Fruit fly (Drosophila melanogaster): ENCODE results near the gene CG10383.
A peak's percentile ranks its signal among the peaks of the same experiment; 100 is the strongest.

Gene CG10383

DNA sequence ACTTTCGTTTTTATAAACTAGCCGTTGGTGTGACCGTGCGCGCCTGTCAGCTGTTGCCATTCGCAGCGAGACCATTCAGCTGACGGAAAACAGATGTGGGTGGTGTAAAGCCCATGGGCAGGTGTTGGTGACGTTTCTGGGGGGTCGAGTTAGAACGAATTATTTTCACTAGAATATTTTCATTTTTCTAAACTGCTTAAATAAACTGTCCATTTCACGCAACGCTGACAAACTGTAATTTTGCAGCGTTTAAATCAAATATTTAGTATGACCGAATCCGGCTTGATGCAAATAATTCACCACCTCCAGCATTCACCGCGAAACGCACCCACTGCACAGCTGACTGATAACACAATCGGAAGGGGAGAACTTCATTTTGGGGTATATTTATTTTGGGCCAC is at the start of gene CG10383, which contains the start of gene CG10338:
Gene CG10383 (minus strand): TSS at position 199 of the 401 bp plus-strand sequence.
Gene CG10338 (plus strand): TSS at position 261 of the 401 bp plus-strand sequence.
- TF ChIP-seq CG8478 (optimal IDR thresholded peaks at IDR 0.05) (no peak), CTCF (optimal IDR thresholded peaks at IDR 0.05) (no peak)

DNA sequence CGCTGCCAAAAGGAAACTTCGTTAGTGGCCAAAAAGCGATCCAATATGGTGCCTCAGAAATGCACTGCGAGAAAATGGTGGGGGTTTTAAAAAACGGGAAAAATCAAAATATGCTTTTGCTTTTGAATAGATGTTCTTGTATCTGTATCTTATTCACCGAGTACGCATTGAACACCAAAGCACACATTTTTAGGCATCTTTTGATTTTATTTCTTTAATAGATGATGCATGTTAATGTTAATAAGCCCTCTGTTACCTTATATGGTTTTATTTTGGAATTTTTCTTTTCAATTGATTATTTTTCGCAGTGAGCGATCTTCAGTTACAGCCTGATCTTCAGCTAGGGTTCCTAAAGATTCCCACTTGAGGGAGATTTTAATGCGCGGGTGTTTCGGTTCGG is 48.5 kb upstream of the CG10383 start:
- TF ChIP-seq CG8478 (optimal IDR thresholded peaks at IDR 0.05) (no peak), CTCF (optimal IDR thresholded peaks at IDR 0.05) (no peak)

DNA sequence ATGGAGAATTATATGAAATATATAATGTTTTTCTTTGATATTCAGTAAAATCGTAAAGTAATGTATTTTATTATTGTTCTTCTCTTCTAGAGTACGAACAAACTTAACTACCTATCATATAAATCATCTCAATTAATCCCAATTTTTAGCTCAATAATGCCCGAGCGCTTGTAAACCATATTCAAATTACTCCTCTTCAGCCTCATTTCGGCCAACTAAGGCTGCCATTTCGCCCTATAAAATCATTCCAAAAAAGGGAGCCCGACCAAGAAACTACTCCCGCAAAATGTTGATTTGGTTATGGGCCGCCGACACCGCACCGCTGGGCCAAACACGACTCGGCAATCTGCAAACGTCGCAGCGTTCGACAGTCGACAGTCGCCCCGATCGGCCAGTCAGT is 47.3 kb upstream of the CG10383 start:
- TF ChIP-seq CG8478 (optimal IDR thresholded peaks at IDR 0.05) (no peak), CTCF (optimal IDR thresholded peaks at IDR 0.05) (no peak)

DNA sequence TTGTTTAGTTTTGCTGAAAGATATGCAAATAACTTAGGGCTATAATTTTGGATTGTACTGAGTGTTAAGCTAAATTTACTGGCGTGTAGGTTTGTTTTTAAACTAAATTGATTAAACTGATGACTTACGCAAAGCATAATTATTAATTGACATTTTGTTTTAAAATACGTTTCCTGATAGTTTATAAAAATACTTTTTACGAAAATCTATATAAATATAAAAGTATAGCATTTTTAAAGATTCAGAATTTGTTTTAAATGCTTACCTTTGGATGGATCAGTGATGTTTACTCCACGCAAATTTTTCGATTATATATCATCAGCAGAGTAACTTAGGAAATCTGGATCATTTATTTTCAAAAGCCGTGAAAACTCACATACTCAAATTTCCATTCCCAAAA is 44.6 kb upstream of the CG10383 start, which contains the start of the genes CG42752 and CG15167:
Gene CG42752 (minus strand): TSS at position 101 of the 400 bp plus-strand sequence.
Gene CG15167 (plus strand): TSS at position 349 of the 400 bp plus-strand sequence.
- no peak for TF ChIP-seq CTCF (optimal IDR thresholded peaks at IDR 0.05)
- no peak for TF ChIP-seq CG8478 (optimal IDR thresholded peaks at IDR 0.05)

DNA sequence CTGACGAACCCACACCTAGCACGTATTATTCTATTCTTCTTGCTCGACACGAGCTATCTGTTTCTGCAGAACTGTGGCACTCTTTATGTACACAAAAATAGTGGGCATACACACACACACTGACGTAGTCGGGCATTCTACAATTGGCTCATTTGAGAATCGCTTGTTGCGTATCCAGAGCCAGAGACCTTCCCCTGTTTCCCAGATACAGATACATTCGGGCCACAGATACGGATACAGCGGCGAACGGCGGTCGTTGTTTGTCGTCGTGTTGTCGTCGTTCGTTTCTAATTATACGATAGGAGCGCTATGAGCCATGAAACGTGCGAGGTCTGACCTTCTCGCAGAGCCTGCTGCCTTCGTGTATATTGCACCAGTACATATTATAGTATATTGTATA is 41.8 kb upstream of the CG10383 start:
- TF ChIP-seq CTCF (optimal IDR thresholded peaks at IDR 0.05): no peak
- TF ChIP-seq CG8478 (optimal IDR thresholded peaks at IDR 0.05): no peak

DNA sequence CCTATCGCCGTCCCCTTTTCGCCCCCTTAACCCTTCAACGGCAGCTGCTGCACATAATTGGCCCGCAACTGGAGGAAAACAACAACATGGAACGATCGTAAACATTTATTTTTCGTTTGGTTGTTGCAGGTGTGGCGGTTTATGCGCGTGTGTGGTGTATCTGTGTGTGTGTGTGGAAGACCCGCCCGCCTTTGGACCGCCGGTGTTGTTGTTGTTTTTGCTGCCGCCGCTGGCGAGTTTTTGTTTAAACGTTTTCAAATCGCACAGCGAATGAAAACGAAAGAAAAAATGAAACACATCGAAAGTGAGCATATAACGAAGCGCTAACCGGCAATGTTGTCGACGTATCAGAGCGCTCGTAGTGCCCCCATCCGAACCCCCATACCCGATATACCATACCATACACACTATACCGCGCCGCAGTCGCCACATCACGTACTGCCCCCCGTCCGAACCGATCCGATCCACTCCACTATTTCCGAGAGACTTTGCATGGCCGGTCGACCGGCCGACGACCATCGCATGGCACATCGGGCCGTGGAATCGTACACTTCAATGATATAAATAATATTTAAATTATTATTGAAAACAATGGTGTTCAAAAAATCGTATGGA is 40.3 kb upstream of the CG10383 start:
- TF ChIP-seq CTCF (optimal IDR thresholded peaks at IDR 0.05) (no peak), CG8478 (optimal IDR thresholded peaks at IDR 0.05) (no peak)

DNA sequence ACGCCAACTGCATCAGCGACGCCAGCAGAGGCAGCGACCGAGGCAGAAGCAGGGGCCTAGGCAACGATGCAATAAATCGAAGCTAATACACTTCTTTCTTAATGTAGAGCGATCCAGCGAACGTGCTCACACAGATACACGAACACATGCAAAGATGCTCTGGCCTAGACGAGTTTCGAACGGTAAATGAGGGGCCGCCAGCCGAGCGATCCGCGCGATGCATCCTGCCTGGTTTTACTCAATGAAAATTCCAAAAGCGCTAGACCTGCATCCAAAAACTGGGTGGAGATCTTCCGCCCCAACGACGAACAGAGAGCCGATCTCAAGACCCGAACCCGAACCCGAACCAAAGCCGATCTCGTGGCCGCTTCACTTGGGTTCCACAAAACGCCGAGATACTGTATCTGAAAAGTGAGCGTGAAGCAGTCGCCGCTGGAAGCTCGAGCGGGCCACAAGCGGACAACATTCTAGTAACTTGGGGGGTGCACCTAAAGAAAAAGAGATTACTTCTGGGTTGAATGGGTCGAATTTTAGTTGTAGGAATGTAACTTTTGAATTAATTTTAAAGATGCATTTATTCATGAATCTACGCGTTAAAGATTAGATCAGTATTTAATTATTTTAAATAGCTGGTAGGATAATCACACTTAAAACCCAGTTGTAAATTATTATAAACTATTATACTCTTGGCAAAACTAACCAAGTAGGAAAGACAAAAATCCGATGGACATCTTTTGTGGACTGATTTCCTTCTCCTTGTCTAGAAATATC is 37.5 kb upstream of the CG10383 start:
- TF ChIP-seq CTCF (optimal IDR thresholded peaks at IDR 0.05) (no peak), CG8478 (optimal IDR thresholded peaks at IDR 0.05) (no peak)

DNA sequence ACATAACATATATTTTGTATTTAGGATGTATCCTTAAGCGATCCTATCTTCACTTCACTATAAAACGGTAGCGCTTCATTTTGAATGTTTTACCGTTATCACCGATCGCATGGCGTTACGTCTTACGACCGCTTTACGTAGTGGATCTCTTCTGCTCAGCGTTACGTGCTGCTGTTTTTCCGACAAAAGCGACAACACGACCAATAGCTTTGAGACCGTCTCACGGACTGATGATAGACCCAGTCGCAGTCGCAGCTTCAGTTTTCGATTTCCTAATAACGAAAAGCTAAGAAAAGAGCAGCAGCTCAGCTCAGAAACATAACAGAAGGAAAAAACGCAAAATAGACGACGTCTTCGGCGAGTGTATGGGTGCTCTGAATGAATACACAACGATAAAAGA is 36.9 kb upstream of the CG10383 start, which contains the start of gene CG10348:
Gene CG10348 (minus strand): TSS at position 234 of the 400 bp plus-strand sequence.
- TF ChIP-seq CTCF (optimal IDR thresholded peaks at IDR 0.05) (no peak), CG8478 (optimal IDR thresholded peaks at IDR 0.05) (no peak)

DNA sequence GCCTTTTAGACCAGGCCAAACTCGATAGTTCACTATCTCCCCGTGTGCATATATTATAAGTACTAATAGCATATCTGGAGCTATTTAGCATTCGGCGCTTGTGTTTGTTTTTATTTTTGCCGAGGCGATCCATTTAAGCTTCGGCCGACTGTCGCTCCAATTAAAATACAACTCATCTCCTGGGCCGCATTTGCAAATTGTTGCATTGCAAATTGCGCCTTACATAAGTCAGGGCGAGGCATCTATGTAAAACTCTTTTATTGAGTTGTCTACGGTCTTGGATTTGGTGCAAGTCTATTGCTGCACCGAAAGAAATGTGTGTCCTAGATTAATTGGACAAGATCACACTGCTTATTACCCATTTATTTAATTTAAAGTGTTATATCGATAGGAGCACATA is 32.6 kb upstream of the CG10383 start:
- no peak for TF ChIP-seq CTCF (optimal IDR thresholded peaks at IDR 0.05)
- no peak for TF ChIP-seq CG8478 (optimal IDR thresholded peaks at IDR 0.05)

DNA sequence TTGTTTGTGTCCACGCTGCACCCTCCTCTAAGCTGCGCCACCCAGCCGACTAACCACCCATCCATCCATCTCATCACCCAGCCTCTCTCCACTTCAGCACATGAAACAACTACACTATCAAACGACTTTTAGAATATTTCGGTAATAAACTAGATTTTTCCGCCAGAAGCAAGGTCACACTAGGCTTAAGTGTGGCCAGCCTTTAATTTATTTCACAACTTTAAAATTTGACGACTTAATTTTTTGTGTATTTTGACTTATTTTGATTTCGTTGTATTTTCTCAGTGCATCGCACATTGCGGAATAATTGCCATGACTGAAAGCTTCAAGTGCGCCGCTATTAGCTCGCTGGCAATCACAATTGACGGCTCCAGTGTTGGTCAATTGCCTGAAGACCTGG is 29.4 kb upstream of the CG10383 start:
- TF ChIP-seq CG8478 (optimal IDR thresholded peaks at IDR 0.05) (no peak), CTCF (optimal IDR thresholded peaks at IDR 0.05) (no peak)

DNA sequence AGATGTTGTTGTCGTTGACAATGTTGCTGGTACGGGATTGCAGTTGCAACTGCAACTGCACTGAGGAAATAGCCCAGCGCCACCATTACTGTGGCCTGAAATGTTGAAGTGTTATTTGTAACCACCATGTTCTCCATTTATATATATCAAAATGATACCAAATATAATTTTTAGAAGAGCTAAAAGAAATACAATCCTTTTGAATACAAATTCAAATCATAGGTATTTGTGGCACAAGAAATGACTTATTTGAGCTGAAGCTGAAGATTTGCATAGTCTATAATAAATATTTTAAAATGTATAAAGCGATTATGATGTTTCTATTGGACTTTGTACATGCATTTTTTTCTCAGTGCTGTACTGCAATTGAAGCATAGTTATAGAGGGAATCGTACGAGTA is 24.2 kb upstream of the CG10383 start:
- TF ChIP-seq CG8478 (optimal IDR thresholded peaks at IDR 0.05) (no peak), CTCF (optimal IDR thresholded peaks at IDR 0.05) (no peak)

DNA sequence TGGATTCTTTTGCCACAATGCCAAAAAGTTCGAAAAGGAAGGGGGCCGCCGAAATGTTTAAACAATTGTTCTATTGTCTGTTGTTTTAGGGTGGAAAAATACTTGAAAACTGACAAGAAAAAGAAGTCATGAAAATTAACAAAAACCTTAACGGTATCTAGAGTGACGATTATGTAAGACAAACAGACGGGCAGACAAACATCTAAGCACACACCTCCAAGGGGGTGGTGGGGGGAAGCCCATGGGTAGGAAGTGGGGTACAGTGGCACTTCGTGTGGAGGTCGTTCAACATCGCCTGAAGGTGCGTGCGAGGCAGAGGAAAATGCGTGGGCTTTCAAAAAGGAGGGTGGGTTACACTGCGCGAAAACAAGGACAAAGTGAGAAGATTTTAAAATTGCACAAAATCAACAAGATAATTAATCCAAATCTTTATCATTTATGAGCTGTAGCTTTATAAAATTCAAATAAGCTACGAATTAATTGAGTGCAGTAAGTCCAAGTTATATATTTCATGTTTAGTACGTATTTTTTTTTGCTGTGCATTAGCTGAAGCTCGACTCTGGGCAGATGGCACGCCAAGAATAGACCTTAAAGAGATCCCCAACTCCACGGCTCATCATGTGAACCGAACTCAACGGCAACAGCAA is 22.1 kb upstream of the CG10383 start:
- TF ChIP-seq CTCF (optimal IDR thresholded peaks at IDR 0.05) (no peak), CG8478 (optimal IDR thresholded peaks at IDR 0.05) (no peak)

DNA sequence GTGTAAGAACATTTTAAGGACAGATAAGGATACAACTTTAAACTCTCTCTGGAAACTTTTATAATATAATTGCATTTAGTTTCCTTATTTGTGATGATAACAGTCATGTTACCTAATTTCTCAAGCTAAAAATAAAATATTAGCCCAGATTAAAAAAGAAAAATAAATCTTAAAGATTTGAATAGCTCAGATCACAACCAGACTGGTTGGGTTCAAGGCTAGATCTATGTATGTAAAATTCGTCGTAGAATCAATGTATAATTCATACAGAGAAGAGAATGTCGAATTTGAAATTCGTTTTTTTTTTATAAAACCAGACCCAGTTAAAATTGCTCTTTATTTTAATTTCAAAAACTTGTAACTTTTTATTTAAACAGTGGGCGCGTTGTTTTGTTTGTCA is 18.7 kb upstream of the CG10383 start:
- TF ChIP-seq CG8478 (optimal IDR thresholded peaks at IDR 0.05): no peak
- TF ChIP-seq CTCF (optimal IDR thresholded peaks at IDR 0.05): peak in 1 of 2 experiments; percentile 63

DNA sequence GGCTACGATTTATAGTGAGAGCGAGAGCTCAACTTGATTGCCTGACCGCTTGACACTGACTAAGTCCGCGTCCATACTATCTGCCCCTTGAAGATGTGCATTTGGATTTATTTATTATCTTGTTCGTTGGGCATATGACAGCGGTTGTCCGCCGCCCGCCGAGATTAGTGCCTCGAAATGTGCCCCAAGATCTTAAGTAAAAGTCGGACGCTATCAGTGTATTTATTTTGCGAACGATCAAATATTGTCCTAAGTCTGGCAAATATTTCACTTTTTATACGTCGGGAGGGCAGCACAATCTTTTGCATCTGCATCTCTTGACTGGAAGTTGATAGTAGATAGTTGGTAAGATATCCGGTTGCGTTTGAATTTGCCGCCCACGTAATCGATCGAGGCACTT is 18.3 kb upstream of the CG10383 start, which contains the start of gene Irk3:
Gene Irk3 (minus strand): TSS at position 63 of the 400 bp plus-strand sequence.
- TF ChIP-seq CTCF (optimal IDR thresholded peaks at IDR 0.05) (no peak), CG8478 (optimal IDR thresholded peaks at IDR 0.05) (no peak)

DNA sequence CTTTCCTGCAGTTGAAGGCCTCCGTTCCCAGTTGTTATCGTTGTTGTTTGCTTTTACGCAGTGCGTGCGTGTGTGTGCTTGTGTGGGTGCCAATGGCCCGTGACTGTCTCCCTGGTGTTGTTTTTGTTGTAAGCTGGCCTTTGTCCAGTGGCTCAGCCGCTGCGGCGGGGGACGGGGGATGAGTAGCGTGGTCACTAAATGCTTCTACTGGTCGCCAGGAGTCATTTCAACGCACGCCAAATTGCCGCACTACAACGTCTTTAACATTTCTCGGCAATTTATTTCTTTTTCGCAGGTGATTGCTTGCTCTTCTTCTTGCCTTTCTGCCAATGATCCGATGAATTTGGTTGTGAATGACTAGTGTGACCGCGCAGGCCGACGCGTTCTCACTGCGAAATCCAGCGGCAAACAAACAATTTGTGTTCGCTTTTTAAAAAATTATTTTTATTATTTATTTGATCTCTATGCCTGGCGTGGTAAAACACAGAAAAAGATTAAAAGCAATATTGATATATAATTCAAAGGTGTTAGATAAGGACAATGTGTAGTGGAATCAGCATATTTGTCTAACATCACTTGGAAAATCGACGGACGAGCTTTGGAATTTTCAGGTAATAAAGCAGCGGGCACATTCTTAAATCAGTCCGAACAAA is 13.0 kb upstream of the CG10383 start, which contains the start of the genes Faf2 and Grip71:
Gene Faf2 (minus strand): TSS at position 450 of the 653 bp plus-strand sequence.
Gene Grip71 (plus strand): TSS at position 608 of the 653 bp plus-strand sequence.
- TF ChIP-seq CTCF (optimal IDR thresholded peaks at IDR 0.05): no peak
- TF ChIP-seq CG8478 (optimal IDR thresholded peaks at IDR 0.05): no peak
